Worm (Caenorhabditis elegans) whole organism, L2 larva: ENCODE measurements around the gene pgm-2.

ENCODE experiments used
- C34F6.9 ChIP-seq: fragments of 150-350 bp; optimal IDR thresholded peaks from 2 replicates; lab custom pipeline; 2014; ENCODE audit warnings: missing biosample characterization, missing genetic modification characterization
- F13H6.1 ChIP-seq: sonication (generic microtip); optimal IDR thresholded peaks from 2 replicates; lab custom pipeline; 2016; ENCODE audit warnings: missing genetic modification characterization, missing compliant biosample characterization
- R02D3.7 ChIP-seq: fragments of 150-350 bp; optimal IDR thresholded peaks from 2 replicates; lab custom pipeline; 2014; ENCODE audit warnings: missing biosample characterization, missing genetic modification characterization
- Y55F3AM.14 ChIP-seq: fragments of 200-800 bp; sonication (Bioruptor generic); optimal IDR thresholded peaks from 2 replicates; lab custom pipeline; 2018; ENCODE audit warnings: mild to moderate bottlenecking, missing genetic modification characterization, missing compliant biosample characterization
- ZK546.5 ChIP-seq: sonication (generic microtip); optimal IDR thresholded peaks from 2 replicates; lab custom pipeline; 2017; ENCODE audit warnings: missing biosample characterization, missing genetic modification characterization
- alr-1 ChIP-seq: fragments of 150-350 bp; optimal IDR thresholded peaks from 2 replicates; lab custom pipeline; 2014; ENCODE audit warnings: missing biosample characterization, missing genetic modification characterization
- ama-1 ChIP-seq: fragments of 150-350 bp; optimal IDR thresholded peaks from 2 replicates; lab custom pipeline; 2018; ENCODE audit warnings: inconsistent platforms
- blmp-1 ChIP-seq: sonication (generic microtip); optimal IDR thresholded peaks from 2 replicates; lab custom pipeline; 2017; ENCODE audit warnings: missing genetic modification characterization, mild to moderate bottlenecking, missing compliant biosample characterization, antibody characterized with exemption, moderate library complexity; ENCODE audit not compliant: insufficient read depth
- ceh-82 ChIP-seq: fragments of 150-350 bp; optimal IDR thresholded peaks from 2 replicates; lab custom pipeline; 2014; ENCODE audit warnings: missing biosample characterization, missing genetic modification characterization
- egl-27 ChIP-seq: sonication (generic microtip); optimal IDR thresholded peaks from 3 replicates; lab custom pipeline; 2017; ENCODE audit warnings: missing biosample characterization, missing genetic modification reagents, missing genetic modification characterization
- elt-3 ChIP-seq: sonication (generic microtip); optimal IDR thresholded peaks from 2 replicates; lab custom pipeline; 2017; ENCODE audit warnings: missing biosample characterization, missing genetic modification characterization
- fos-1 ChIP-seq: fragments of 150-350 bp; optimal IDR thresholded peaks from 2 replicates; lab custom pipeline; 2014; ENCODE audit warnings: missing biosample characterization, missing genetic modification characterization
- gmeb-1 ChIP-seq: fragments of 150-350 bp; optimal IDR thresholded peaks from 2 replicates; lab custom pipeline; 2014; ENCODE audit warnings: missing biosample characterization, missing genetic modification characterization
- lin-11 ChIP-seq: fragments of 150-350 bp; sonication (generic microtip); optimal IDR thresholded peaks from 2 replicates; lab custom pipeline; 2014; ENCODE audit warnings: missing biosample characterization, missing genetic modification characterization, inconsistent platforms, mixed read lengths
- lin-13 ChIP-seq: fragments of 150-350 bp; optimal IDR thresholded peaks from 2 replicates; lab custom pipeline; 2014; ENCODE audit warnings: missing biosample characterization, missing genetic modification reagents, missing genetic modification characterization
- lin-39 ChIP-seq: fragments of 150-350 bp; optimal IDR thresholded peaks from 2 replicates; lab custom pipeline; 2014; ENCODE audit warnings: missing biosample characterization, missing genetic modification reagents, missing genetic modification characterization
- lsy-2 ChIP-seq, 2 experiments: fragments of 150-350 bp in 1 of 2; sonication (generic microtip) in 1 of 2; optimal IDR thresholded peaks; 2 replicates each; lab custom pipeline; 2014 to 2017; ENCODE audit warnings: missing biosample characterization in 2 of 2, missing genetic modification characterization in 2 of 2
- mbf-1 ChIP-seq: sonication (generic microtip); optimal IDR thresholded peaks from 2 replicates; lab custom pipeline; 2017; ENCODE audit warnings: missing biosample characterization, missing genetic modification characterization
- mdl-1 ChIP-seq, 2 experiments: fragments of 150-350 bp in 1 of 2; sonication (generic microtip) in 1 of 2; optimal IDR thresholded peaks; 2 replicates each; lab custom pipeline; 2017; ENCODE audit warnings: missing biosample characterization in 2 of 2, missing genetic modification characterization in 2 of 2
- nhr-10 ChIP-seq: sonication (generic microtip); optimal IDR thresholded peaks from 2 replicates; lab custom pipeline; 2017; ENCODE audit warnings: missing biosample characterization, missing genetic modification characterization
- nhr-11 ChIP-seq: fragments of 150-350 bp; optimal IDR thresholded peaks from 2 replicates; lab custom pipeline; 2014; ENCODE audit warnings: missing biosample characterization, missing genetic modification characterization
- nhr-12 ChIP-seq: fragments of 150-350 bp; optimal IDR thresholded peaks from 2 replicates; lab custom pipeline; 2014; ENCODE audit warnings: missing biosample characterization, missing genetic modification characterization
- nhr-129 ChIP-seq: fragments of 150-350 bp; optimal IDR thresholded peaks from 2 replicates; lab custom pipeline; 2014; ENCODE audit warnings: missing biosample characterization, missing genetic modification characterization
- nhr-21 ChIP-seq: fragments of 150-350 bp; optimal IDR thresholded peaks from 2 replicates; lab custom pipeline; 2014; ENCODE audit warnings: missing biosample characterization, missing genetic modification characterization
- nhr-23 ChIP-seq: fragments of 150-350 bp; optimal IDR thresholded peaks from 2 replicates; lab custom pipeline; 2014; ENCODE audit warnings: missing biosample characterization, missing genetic modification reagents, missing genetic modification characterization
- nhr-6 ChIP-seq: fragments of 150-350 bp; optimal IDR thresholded peaks from 2 replicates; lab custom pipeline; 2014; ENCODE audit warnings: missing biosample characterization, missing genetic modification characterization
- nhr-77 ChIP-seq: fragments of 150-350 bp; optimal IDR thresholded peaks from 2 replicates; lab custom pipeline; 2014; ENCODE audit warnings: missing biosample characterization, missing genetic modification characterization
- peb-1 ChIP-seq: fragments of 150-350 bp; optimal IDR thresholded peaks from 2 replicates; lab custom pipeline; 2014; ENCODE audit warnings: missing biosample characterization, missing genetic modification characterization
- sem-4 ChIP-seq: fragments of 150-350 bp; optimal IDR thresholded peaks from 2 replicates; lab custom pipeline; 2014; ENCODE audit warnings: missing biosample characterization, missing genetic modification reagents, missing genetic modification characterization
- skn-1 ChIP-seq: sonication (generic microtip); optimal IDR thresholded peaks from 2 replicates; lab custom pipeline; 2017; ENCODE audit warnings: missing biosample characterization, missing genetic modification characterization
- sma-3 ChIP-seq: sonication (generic microtip); optimal IDR thresholded peaks from 2 replicates; lab custom pipeline; 2016; ENCODE audit warnings: missing genetic modification reagents, missing genetic modification characterization, missing compliant biosample characterization
- sma-9 ChIP-seq, 2 experiments: fragments of 150-350 bp in 1 of 2; sonication (generic microtip) in 1 of 2; optimal IDR thresholded peaks; 2 replicates each; lab custom pipeline; 2014 to 2016; ENCODE audit warnings: missing genetic modification characterization in 2 of 2, mild to moderate bottlenecking in 1 of 2, missing biosample characterization in 1 of 2, missing compliant biosample characterization in 1 of 2, missing genetic modification reagents in 1 of 2, moderate library complexity in 1 of 2
- snpc-4 ChIP-seq: fragments of 150-350 bp; optimal IDR thresholded peaks from 2 replicates; lab custom pipeline; 2014; ENCODE audit warnings: missing biosample characterization, missing genetic modification characterization
- unc-39 ChIP-seq: fragments of 150-350 bp; optimal IDR thresholded peaks from 2 replicates; lab custom pipeline; 2014; ENCODE audit warnings: missing biosample characterization, missing genetic modification characterization
- unc-55 ChIP-seq: fragments of 150-350 bp; sonication (generic microtip); optimal IDR thresholded peaks from 3 replicates; lab custom pipeline; 2014; ENCODE audit warnings: missing biosample characterization, missing genetic modification reagents, missing genetic modification characterization
- unc-62 ChIP-seq: fragments of 150-350 bp; optimal IDR thresholded peaks from 2 replicates; lab custom pipeline; 2014; ENCODE audit warnings: missing biosample characterization, missing genetic modification reagents, missing genetic modification characterization
- zag-1 ChIP-seq: fragments of 150-350 bp; optimal IDR thresholded peaks from 2 replicates; lab custom pipeline; 2014; ENCODE audit warnings: missing biosample characterization, missing genetic modification characterization
- ztf-1 ChIP-seq: fragments of 200-800 bp; sonication (Bioruptor generic); conservative IDR thresholded peaks from 2 replicates; pipeline ENCODE4 v1.3.6; 2022; ENCODE audit warnings: missing genetic modification characterization, missing compliant biosample characterization
- ztf-11 ChIP-seq: sonication (generic microtip); optimal IDR thresholded peaks from 2 replicates; lab custom pipeline; 2017; ENCODE audit warnings: missing biosample characterization, missing genetic modification characterization
- ztf-4 ChIP-seq: fragments of 150-350 bp; optimal IDR thresholded peaks from 2 replicates; lab custom pipeline; 2014; ENCODE audit warnings: missing biosample characterization, missing genetic modification characterization

Gene pgm-2

DNA sequence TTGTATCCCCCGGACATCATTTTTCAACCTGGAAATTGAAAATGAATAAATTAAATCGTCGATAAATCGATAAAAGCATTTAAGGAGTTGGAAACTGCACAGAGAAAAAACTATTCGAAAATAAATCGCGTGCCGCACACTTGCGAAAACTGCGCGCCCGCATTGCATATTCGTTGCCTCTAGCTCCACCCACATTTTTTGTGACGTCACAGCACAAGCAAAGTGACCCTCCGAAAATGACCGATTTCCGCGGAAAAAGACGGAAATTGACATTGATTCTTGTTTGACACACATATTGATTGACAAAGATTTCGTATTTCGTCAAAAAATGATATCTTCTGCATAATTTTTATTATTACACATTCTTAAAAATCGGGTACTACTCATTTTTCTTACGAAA, 30.3 kb upstream of the pgm-2 start, which contains the start of gene cpf-2 (continued):
- TF ChIP-seq fos-1 (tag; lab: Kevin White, UChicago) (peak; percentile 39), ZK546.5 (tag; lab: Kevin White, UChicago) (no peak), ztf-1 (GFP tag; lab: Robert Waterston, UW) (no peak), lin-11 (peak; percentile 82), nhr-10 (tag; lab: Kevin White, UChicago) (peak; percentile 27), ceh-82 (tag; lab: Kevin White, UChicago) (no peak), mdl-1 (tag; optimal IDR thresholded peaks at IDR 0.05; lab: Kevin White, UChicago) (no peak), alr-1 (tag; lab: Kevin White, UChicago) (no peak), ztf-11 (tag; lab: Kevin White, UChicago) (peak; percentile 3), peb-1 (tag; lab: Kevin White, UChicago) (no peak), egl-27 (tag; lab: Kevin White, UChicago) (no peak), lin-39 (tag; lab: Kevin White, UChicago) (no peak), snpc-4 (tag; lab: Kevin White, UChicago) (no peak)

- TF ChIP-seq zag-1 (tag; lab: Kevin White, UChicago) (peak; percentile 57), sma-3 (GFP tag; lab: Kevin White, UChicago) (no peak), nhr-21 (tag; lab: Kevin White, UChicago) (no peak), ztf-4 (no peak), blmp-1 (tag; lab: Kevin White, UChicago) (no peak), sma-9 (GFP tag; optimal IDR thresholded peaks at IDR 0.05; lab: Kevin White, UChicago) (no peak), sma-9 (tag; optimal IDR thresholded peaks at IDR 0.05; lab: Kevin White, UChicago) (no peak), gmeb-1 (tag; lab: Kevin White, UChicago) (no peak), mdl-1 (tag; optimal IDR thresholded peaks at IDR 0.05; lab: Kevin White, UChicago) (peak in 1 of 2 experiments; percentile 2), nhr-129 (tag; lab: Kevin White, UChicago) (peak; percentile 8), nhr-23 (tag; lab: Kevin White, UChicago) (no peak), unc-55 (GFP tag; lab: Kevin White, UChicago) (peak; percentile 84), elt-3 (tag; lab: Kevin White, UChicago) (no peak), egl-27 (tag; lab: Kevin White, UChicago) (no peak), alr-1 (tag; lab: Kevin White, UChicago) (no peak), nhr-11 (tag; lab: Kevin White, UChicago) (no peak), lin-39 (tag; lab: Kevin White, UChicago) (no peak), lin-13 (GFP tag; lab: Kevin White, UChicago) (no peak), F13H6.1 (tag; lab: Kevin White, UChicago) (no peak), lsy-2 (tag; optimal IDR thresholded peaks at IDR 0.05; lab: Kevin White, UChicago) (peak in 1 of 2 experiments; percentile 54), snpc-4 (tag; lab: Kevin White, UChicago) (no peak), peb-1 (tag; lab: Kevin White, UChicago) (no peak), C34F6.9 (peak; percentile 79), ama-1 (no peak), ZK546.5 (tag; lab: Kevin White, UChicago) (no peak), fos-1 (tag; lab: Kevin White, UChicago) (no peak), R02D3.7 (tag; lab: Kevin White, UChicago) (no peak), skn-1 (tag; lab: Kevin White, UChicago) (no peak), ztf-11 (tag; lab: Kevin White, UChicago) (no peak), nhr-6 (tag; lab: Kevin White, UChicago) (no peak), nhr-77 (tag; lab: Kevin White, UChicago) (no peak), unc-39 (tag; lab: Kevin White, UChicago) (no peak), Y55F3AM.14 (GFP tag; lab: Kevin White, UChicago) (peak; percentile 25), nhr-12 (tag; lab: Kevin White, UChicago) (no peak), unc-62 (GFP tag; lab: Kevin White, UChicago) (no peak), sem-4 (tag; lab: Kevin White, UChicago) (peak; percentile 3), mbf-1 (tag; lab: Kevin White, UChicago) (no peak)
These were observed 28.3 kb upstream of the pgm-2 start for ce11 chrIII:13270896-13271295.
